Fruit fly (Drosophila melanogaster) whole organism, embryonic: Measurements from ENCODE around the gene Pp2A-29B.

Experiments used
- CG12219 ChIP-seq: fragments of 200-800 bp; sonication (Bioruptor generic); optimal IDR thresholded peaks from 3 replicates; lab custom pipeline; 2018; ENCODE audit warnings: missing biosample characterization, mild to moderate bottlenecking, missing genetic modification characterization
- CG14965 ChIP-seq: fragments of 200-800 bp; sonication (Bioruptor generic); optimal IDR thresholded peaks from 2 replicates; lab custom pipeline; 2016; ENCODE audit warnings: missing biosample characterization, missing genetic modification characterization, borderline replicate concordance
- Hr3 ChIP-seq: fragments of 200-800 bp; sonication (Bioruptor generic); optimal IDR thresholded peaks from 3 replicates; lab custom pipeline; 2016; ENCODE audit warnings: missing biosample characterization, missing genetic modification characterization
- cg ChIP-seq: fragments of 200-800 bp; sonication (Bioruptor generic); optimal IDR thresholded peaks from 3 replicates; lab custom pipeline; 2019; ENCODE audit warnings: missing biosample characterization, mild to moderate bottlenecking, missing genetic modification characterization, moderate library complexity

dm6 chr2L:8394840-8395239 lies 29.0 kb downstream of the Pp2A-29B start, which contains the start of gene Peritrophin-15b:
- TF ChIP-seq Hr3 (GFP tag; lab: Kevin White, UChicago) (no peak), cg (no peak), CG14965 (GFP tag; lab: Kevin White, UChicago) (no peak), CG12219 (GFP tag; lab: Kevin White, UChicago) (no peak)
